Worm (Caenorhabditis elegans) whole organism, L3 larva: ENCODE data around the gene Y51H7C.9.
A peak's percentile ranks its signal among the peaks of the same experiment; 100 is the strongest.

ENCODE experiments used
- R02D3.7 ChIP-seq: fragments of 150-350 bp; optimal IDR thresholded peaks from 2 replicates; lab custom pipeline; 2014; ENCODE audit warnings: missing biosample characterization, missing genetic modification characterization
- ZK546.5 ChIP-seq: sonication (generic microtip); optimal IDR thresholded peaks from 2 replicates; lab custom pipeline; 2017; ENCODE audit warnings: missing biosample characterization, missing genetic modification characterization
- ama-1 ChIP-seq: fragments of 150-350 bp; optimal IDR thresholded peaks from 2 replicates; lab custom pipeline; 2018
- ceh-82 ChIP-seq: fragments of 150-350 bp; optimal IDR thresholded peaks from 2 replicates; lab custom pipeline; 2014; ENCODE audit warnings: missing biosample characterization, missing genetic modification characterization
- daf-12 ChIP-seq: fragments of 150-350 bp; optimal IDR thresholded peaks from 2 replicates; lab custom pipeline; 2014; ENCODE audit warnings: missing biosample characterization, missing genetic modification reagents, missing genetic modification characterization
- egl-5 ChIP-seq: fragments of 150-350 bp; optimal IDR thresholded peaks from 2 replicates; lab custom pipeline; 2017; ENCODE audit warnings: missing biosample characterization, missing genetic modification reagents, missing genetic modification characterization, inconsistent platforms
- elt-1 ChIP-seq: fragments of 150-350 bp; optimal IDR thresholded peaks from 2 replicates; lab custom pipeline; 2014; ENCODE audit warnings: missing biosample characterization, missing genetic modification characterization
- elt-2 ChIP-seq: sonication (generic microtip); optimal IDR thresholded peaks from 2 replicates; lab custom pipeline; 2016; ENCODE audit warnings: missing genetic modification reagents, mild to moderate bottlenecking, missing genetic modification characterization, missing compliant biosample characterization
- elt-3 ChIP-seq, 3 experiments: fragments of 150-350 bp in 1 of 3; sonication (generic microtip) in 2 of 3; optimal IDR thresholded peaks; 2 replicates in 2 of 3; 4 replicates in 1 of 3; lab custom pipeline; 2014 to 2017; ENCODE audit warnings: missing biosample characterization in 3 of 3, missing genetic modification characterization in 3 of 3
- eor-1 ChIP-seq, 2 experiments: fragments of 150-350 bp; optimal IDR thresholded peaks; 2 replicates each; lab custom pipeline; 2014 to 2018; ENCODE audit warnings: missing biosample characterization in 2 of 2, missing genetic modification characterization in 2 of 2
- fkh-10 ChIP-seq: sonication (generic microtip); optimal IDR thresholded peaks from 2 replicates; lab custom pipeline; 2017; ENCODE audit warnings: missing biosample characterization, missing genetic modification reagents, missing genetic modification characterization
- fkh-2 ChIP-seq: fragments of 150-350 bp; optimal IDR thresholded peaks from 2 replicates; lab custom pipeline; 2014; ENCODE audit warnings: missing biosample characterization, missing genetic modification reagents, missing genetic modification characterization
- fos-1 ChIP-seq: fragments of 150-350 bp; optimal IDR thresholded peaks from 2 replicates; lab custom pipeline; 2014; ENCODE audit warnings: missing biosample characterization, missing genetic modification characterization
- hmg-11 ChIP-seq: sonication (generic microtip); optimal IDR thresholded peaks from 2 replicates; lab custom pipeline; 2016; ENCODE audit warnings: missing genetic modification characterization, missing compliant biosample characterization
- jun-1 ChIP-seq: fragments of 150-350 bp; optimal IDR thresholded peaks from 2 replicates; lab custom pipeline; 2014; ENCODE audit warnings: missing biosample characterization, missing genetic modification reagents, missing genetic modification characterization
- lin-15B ChIP-seq: fragments of 150-350 bp; optimal IDR thresholded peaks from 2 replicates; lab custom pipeline; 2014; ENCODE audit warnings: missing biosample characterization, missing genetic modification characterization
- lin-39 ChIP-seq: fragments of 150-350 bp; optimal IDR thresholded peaks from 2 replicates; lab custom pipeline; 2018; ENCODE audit warnings: missing biosample characterization, missing genetic modification reagents, missing genetic modification characterization
- mdl-1 ChIP-seq: fragments of 150-350 bp; optimal IDR thresholded peaks from 2 replicates; lab custom pipeline; 2014; ENCODE audit warnings: missing biosample characterization, missing genetic modification characterization
- mml-1 ChIP-seq: fragments of 150-350 bp; sonication (generic microtip); optimal IDR thresholded peaks from 3 replicates; lab custom pipeline; 2014; ENCODE audit warnings: missing biosample characterization, missing genetic modification characterization
- nfya-1 ChIP-seq: sonication (generic microtip); optimal IDR thresholded peaks from 2 replicates; lab custom pipeline; 2017; ENCODE audit warnings: missing genetic modification characterization, mild to moderate bottlenecking, missing compliant biosample characterization, antibody characterized with exemption, moderate library complexity; ENCODE audit not compliant: insufficient read depth
- nhr-12 ChIP-seq: fragments of 150-350 bp; optimal IDR thresholded peaks from 2 replicates; lab custom pipeline; 2014; ENCODE audit warnings: missing biosample characterization, missing genetic modification characterization
- nhr-23 ChIP-seq: fragments of 150-350 bp; optimal IDR thresholded peaks from 2 replicates; lab custom pipeline; 2014; ENCODE audit warnings: missing biosample characterization, missing genetic modification reagents, missing genetic modification characterization
- nhr-237 ChIP-seq: fragments of 150-350 bp; optimal IDR thresholded peaks from 2 replicates; lab custom pipeline; 2014; ENCODE audit warnings: missing biosample characterization, missing genetic modification characterization
- nhr-43 ChIP-seq: sonication (generic microtip); optimal IDR thresholded peaks from 2 replicates; lab custom pipeline; 2016; ENCODE audit warnings: mild to moderate bottlenecking, missing genetic modification characterization, missing compliant biosample characterization; ENCODE audit not compliant: poor library complexity, severe bottlenecking
- nhr-67 ChIP-seq: fragments of 150-350 bp; optimal IDR thresholded peaks from 2 replicates; lab custom pipeline; 2014; ENCODE audit warnings: missing biosample characterization, missing genetic modification characterization
- nhr-77 ChIP-seq: fragments of 150-350 bp; optimal IDR thresholded peaks from 2 replicates; lab custom pipeline; 2014; ENCODE audit warnings: missing biosample characterization, missing genetic modification characterization
- sea-2 ChIP-seq: fragments of 150-350 bp; sonication (generic microtip); optimal IDR thresholded peaks from 4 replicates; lab custom pipeline; 2014; ENCODE audit warnings: missing biosample characterization, missing genetic modification reagents, missing genetic modification characterization
- skn-1 ChIP-seq: fragments of 150-350 bp; optimal IDR thresholded peaks from 2 replicates; lab custom pipeline; 2014; ENCODE audit warnings: missing biosample characterization, missing genetic modification characterization
- snpc-4 ChIP-seq: fragments of 150-350 bp; optimal IDR thresholded peaks from 2 replicates; lab custom pipeline; 2014; ENCODE audit warnings: missing biosample characterization, missing genetic modification characterization
- tbx-2 ChIP-seq: sonication (generic microtip); optimal IDR thresholded peaks from 2 replicates; lab custom pipeline; 2016; ENCODE audit warnings: mild to moderate bottlenecking, missing genetic modification characterization, missing compliant biosample characterization
- unc-62 ChIP-seq: fragments of 150-350 bp; sonication (generic microtip); optimal IDR thresholded peaks from 4 replicates; lab custom pipeline; 2014; ENCODE audit warnings: missing biosample characterization, missing genetic modification reagents, missing genetic modification characterization
- zag-1 ChIP-seq: fragments of 150-350 bp; optimal IDR thresholded peaks from 2 replicates; lab custom pipeline; 2014; ENCODE audit warnings: missing biosample characterization, missing genetic modification characterization
- ztf-11 ChIP-seq: fragments of 150-350 bp; optimal IDR thresholded peaks from 2 replicates; lab custom pipeline; 2014; ENCODE audit warnings: missing biosample characterization, missing genetic modification characterization
- ztf-4 ChIP-seq: fragments of 150-350 bp; optimal IDR thresholded peaks from 2 replicates; lab custom pipeline; 2014; ENCODE audit warnings: missing biosample characterization, missing genetic modification characterization

Gene Y51H7C.9

DNA sequence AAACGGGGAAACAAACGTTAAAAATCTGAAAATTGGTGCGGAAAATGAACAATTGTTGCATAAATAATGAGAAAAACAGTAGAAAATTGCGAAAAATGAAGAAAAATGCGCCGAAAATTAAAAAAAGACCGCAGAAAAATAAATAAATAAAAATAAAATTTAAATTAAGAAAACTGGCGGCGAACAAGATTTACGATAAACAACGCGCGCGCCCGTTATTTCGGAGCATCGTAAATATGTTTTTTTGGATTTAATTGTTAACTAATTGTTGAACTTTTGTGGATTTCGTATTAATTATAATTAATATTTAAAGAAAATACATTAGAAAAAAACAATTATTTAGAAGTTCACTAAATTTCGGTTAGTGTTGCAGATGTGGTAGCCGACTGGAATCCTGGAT is 34.5 kb downstream of the Y51H7C.9 start:
- TF ChIP-seq elt-1 (tag; lab: Kevin White, UChicago) (no peak), eor-1 (tag; optimal IDR thresholded peaks at IDR 0.05; lab: Kevin White, UChicago) (no peak), lin-15B (no peak), mml-1 (tag; lab: Kevin White, UChicago) (no peak), sea-2 (GFP tag; lab: Kevin White, UChicago) (no peak), nhr-43 (no peak)

DNA sequence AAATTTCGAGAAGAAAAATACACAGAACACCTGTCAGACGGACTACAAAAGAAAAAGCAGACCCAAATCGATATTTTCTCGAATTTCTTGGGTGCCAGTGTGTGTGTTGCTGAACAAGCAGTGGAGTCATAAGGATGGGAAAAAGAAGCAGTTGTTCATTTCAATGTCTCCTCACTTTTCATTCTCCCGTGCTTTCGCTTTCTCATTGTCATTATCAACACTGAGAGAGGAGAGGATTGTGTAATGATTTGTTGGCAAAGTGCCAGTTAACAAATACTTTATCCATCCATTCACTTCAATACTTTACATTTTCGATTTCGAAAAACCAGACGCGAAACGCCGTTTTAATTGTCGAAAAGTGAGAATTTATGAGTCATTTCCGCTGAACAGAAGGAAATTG is 35.6 kb downstream of the Y51H7C.9 start:
- TF ChIP-seq nhr-23 (tag; lab: Kevin White, UChicago) = no peak
- no peak for TF ChIP-seq ceh-82 (tag; lab: Kevin White, UChicago)
- peak; percentile 30 for TF ChIP-seq nfya-1 (tag; lab: Kevin White, UChicago)
- TF ChIP-seq nhr-237 (tag; lab: Kevin White, UChicago) = no peak
- no peak for TF ChIP-seq eor-1 (tag; optimal IDR thresholded peaks at IDR 0.05; lab: Kevin White, UChicago)
- no peak for TF ChIP-seq elt-2
- TF ChIP-seq sea-2 (GFP tag; lab: Kevin White, UChicago) = no peak
- TF ChIP-seq tbx-2 = no peak
- no peak for TF ChIP-seq nhr-12 (tag; lab: Kevin White, UChicago)
- TF ChIP-seq ztf-11 (tag; lab: Kevin White, UChicago) = no peak
- TF ChIP-seq egl-5 (tag; lab: Kevin White, UChicago) = peak; percentile 55

DNA sequence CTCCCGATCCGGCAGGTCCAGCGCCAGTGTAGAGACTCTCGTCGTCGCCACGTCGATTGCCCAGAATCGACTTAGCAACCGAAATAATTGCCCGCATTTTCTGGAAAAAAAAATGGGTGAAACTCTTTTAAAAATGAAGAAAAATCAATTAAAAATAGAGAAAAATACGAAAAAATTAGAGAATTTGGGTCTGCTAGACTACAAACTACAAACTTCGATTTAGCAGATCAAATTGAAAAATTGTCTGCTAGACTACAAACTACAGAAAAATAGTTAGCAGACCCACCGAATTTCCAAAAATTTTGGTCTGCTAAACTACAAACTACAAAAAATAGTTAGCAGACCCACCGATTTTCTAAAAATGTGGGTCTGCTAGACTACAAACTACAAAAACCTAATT is 36.4 kb downstream of the Y51H7C.9 start, which contains the start of gene rog-1:
rog-1 (minus strand) TSS at position 101 of the 400 bp plus-strand sequence.
- no peak for TF ChIP-seq elt-2
- TF ChIP-seq ZK546.5 (tag; lab: Kevin White, UChicago) = no peak
- TF ChIP-seq ama-1 (lab: Kevin White, UChicago) = no peak
- no peak for TF ChIP-seq elt-3 (tag; optimal IDR thresholded peaks at IDR 0.05; lab: Kevin White, UChicago)
- TF ChIP-seq skn-1 (tag; lab: Kevin White, UChicago) = no peak
- no peak for TF ChIP-seq unc-62 (GFP tag; lab: Kevin White, UChicago)
- no peak for TF ChIP-seq daf-12 (tag; lab: Kevin White, UChicago)
- no peak for TF ChIP-seq nhr-12 (tag; lab: Kevin White, UChicago)
- TF ChIP-seq jun-1 (tag; lab: Kevin White, UChicago) = no peak
- no peak for TF ChIP-seq hmg-11 (tag; lab: Kevin White, UChicago)
- TF ChIP-seq nhr-67 (tag; lab: Kevin White, UChicago) = no peak
- no peak for TF ChIP-seq zag-1 (tag; lab: Kevin White, UChicago)
- TF ChIP-seq ztf-11 (tag; lab: Kevin White, UChicago) = no peak
- no peak for TF ChIP-seq nhr-237 (tag; lab: Kevin White, UChicago)
- no peak for TF ChIP-seq eor-1 (tag; optimal IDR thresholded peaks at IDR 0.05; lab: Kevin White, UChicago)
- no peak for TF ChIP-seq fos-1
- no peak for TF ChIP-seq R02D3.7
- no peak for TF ChIP-seq ceh-82 (tag; lab: Kevin White, UChicago)
- TF ChIP-seq fkh-10 (GFP tag; lab: Kevin White, UChicago) = no peak
- TF ChIP-seq snpc-4 (tag; lab: Kevin White, UChicago) = no peak

DNA sequence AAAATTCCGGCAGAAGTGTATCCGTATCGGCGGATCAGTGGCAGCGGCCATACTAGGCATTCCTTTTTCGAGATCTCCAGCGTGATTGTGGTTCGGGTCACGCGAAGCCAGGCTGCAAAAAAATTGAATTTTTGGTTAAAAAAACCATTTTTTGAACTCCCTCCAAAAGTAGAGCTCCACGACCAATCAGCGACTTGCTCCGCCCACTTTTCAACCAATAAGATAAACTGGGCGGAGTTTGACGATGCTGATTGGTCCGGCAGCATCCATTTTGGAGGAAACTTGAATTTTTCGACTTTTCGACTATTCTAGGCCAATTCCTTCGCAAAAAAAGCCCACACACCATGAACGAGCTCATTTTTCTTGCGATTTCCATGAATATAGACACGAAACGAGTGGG is 36.8 kb downstream of the Y51H7C.9 start:
- TF ChIP-seq fkh-2 (tag; lab: Kevin White, UChicago) (no peak), jun-1 (tag; lab: Kevin White, UChicago) (no peak), lin-39 (tag; lab: Kevin White, UChicago) (no peak), nfya-1 (tag; lab: Kevin White, UChicago) (peak; percentile 78)

DNA sequence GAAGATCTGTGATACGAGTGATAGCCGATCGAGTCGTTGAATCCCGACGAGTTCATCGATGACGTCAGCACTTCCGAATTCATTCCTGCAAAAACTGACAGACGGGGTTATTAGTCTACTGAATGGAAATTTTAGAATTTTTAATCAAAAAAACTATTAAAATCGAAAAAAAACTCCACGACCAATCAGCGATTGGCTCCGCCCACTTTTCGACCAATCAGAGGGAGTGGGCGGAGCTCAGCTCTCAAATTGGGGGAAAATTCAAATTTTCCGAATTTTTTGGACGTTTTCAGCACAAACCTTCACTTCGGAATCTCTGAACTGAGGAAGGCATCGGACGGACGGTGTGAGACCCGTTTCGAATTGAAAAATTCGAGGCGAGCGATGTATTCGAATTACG is 38.3 kb downstream of the Y51H7C.9 start:
- TF ChIP-seq mdl-1 (tag; lab: Kevin White, UChicago) (no peak), ztf-4 (no peak), nfya-1 (tag; lab: Kevin White, UChicago) (peak; percentile 83)

DNA sequence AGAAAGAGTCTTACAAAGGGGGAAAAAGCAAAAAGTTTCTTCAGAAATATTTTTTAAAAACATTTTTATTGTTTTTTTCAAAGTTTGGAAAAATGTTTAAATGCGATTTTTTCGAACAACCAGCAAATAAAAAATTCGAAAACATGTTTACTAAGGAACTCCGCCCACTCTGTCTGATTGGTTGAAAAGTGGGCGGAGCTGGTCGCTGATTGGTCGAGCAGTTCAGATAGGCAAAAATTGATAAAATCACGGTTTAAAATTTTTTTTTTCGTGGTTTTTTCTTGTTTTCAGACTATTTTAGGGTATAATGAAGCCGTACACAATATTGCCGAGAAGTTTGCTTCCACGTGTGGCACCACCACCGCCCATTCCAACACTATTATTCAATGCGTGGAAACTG is 39.1 kb downstream of the Y51H7C.9 start:
- TF ChIP-seq hmg-11 (tag; lab: Kevin White, UChicago) = no peak
- TF ChIP-seq nfya-1 (tag; lab: Kevin White, UChicago) = peak; percentile 51
- TF ChIP-seq ceh-82 (tag; lab: Kevin White, UChicago) = no peak
- no peak for TF ChIP-seq ZK546.5 (tag; lab: Kevin White, UChicago)
- TF ChIP-seq nhr-77 (tag; lab: Kevin White, UChicago) = no peak
